Fruit fly (Drosophila melanogaster) S2 (cell line): ENCODE measurements around the gene Polr2D.

Experiments used
- CG8478 ChIP-seq: fragments of >200 bp; optimal IDR thresholded peaks from 2 replicates; lab custom pipeline; 2018
- CTCF ChIP-seq, 2 experiments: fragments of >200 bp; optimal IDR thresholded peaks; 2 replicates each; lab custom pipeline; 2018

- TF ChIP-seq CG8478 (no peak), CTCF (optimal IDR thresholded peaks at IDR 0.05; lab: Kevin White, UChicago) (no peak)
Observed at dm6 chr3R:18276688-18277087, 21.4 kb upstream of the Polr2D start.
